Fruit fly (Drosophila melanogaster) whole organism, prepupa: ENCODE results near the gene CG5861.
A peak's percentile ranks its signal among the peaks of the same experiment; 100 is the strongest.

ENCODE experiments used
- Blimp-1 ChIP-seq: fragments of 200-800 bp; sonication (Bioruptor generic); optimal IDR thresholded peaks from 3 replicates; lab custom pipeline; 2017; ENCODE audit warnings: missing biosample characterization, missing genetic modification characterization, mild to moderate bottlenecking, moderate library complexity, missing genetic modification reagents
- CG10631 ChIP-seq: fragments of 200-800 bp; sonication (Bioruptor generic); optimal IDR thresholded peaks from 2 replicates; lab custom pipeline; 2016; ENCODE audit warnings: missing biosample characterization, missing genetic modification characterization
- CG10669 ChIP-seq: fragments of 200-800 bp; sonication (Bioruptor generic); optimal IDR thresholded peaks from 3 replicates; lab custom pipeline; 2018; ENCODE audit warnings: missing biosample characterization, mild to moderate bottlenecking, missing genetic modification characterization, moderate library complexity
- CG11762 ChIP-seq: fragments of 200-800 bp; sonication (Bioruptor generic); optimal IDR thresholded peaks from 3 replicates; lab custom pipeline; 2016; ENCODE audit warnings: missing biosample characterization, missing genetic modification characterization; ENCODE audit not compliant: insufficient read depth
- CG11902 ChIP-seq: fragments of 200-800 bp; sonication (Bioruptor generic); optimal IDR thresholded peaks from 3 replicates; lab custom pipeline; 2016; ENCODE audit warnings: missing biosample characterization, missing genetic modification characterization
- CG15336 ChIP-seq: fragments of 200-800 bp; sonication (Bioruptor generic); IDR thresholded peaks from 2 replicates; pipeline ENCODE4 v1.3.6; 2022; ENCODE audit warnings: missing biosample characterization, missing genetic modification characterization
- CG1621 ChIP-seq: fragments of 200-800 bp; sonication (Bioruptor generic); optimal IDR thresholded peaks from 3 replicates; lab custom pipeline; 2018; ENCODE audit warnings: missing biosample characterization, mild to moderate bottlenecking, missing genetic modification characterization
- CG16779 ChIP-seq: fragments of 200-800 bp; sonication (Bioruptor generic); optimal IDR thresholded peaks from 3 replicates; lab custom pipeline; 2017; ENCODE audit warnings: missing biosample characterization, mild to moderate bottlenecking, missing genetic modification characterization
- CG31627 ChIP-seq: fragments of 200-800 bp; sonication (Bioruptor generic); optimal IDR thresholded peaks from 3 replicates; lab custom pipeline; 2016; ENCODE audit warnings: missing biosample characterization, missing genetic modification characterization
- CG32006 ChIP-seq: fragments of 200-800 bp; sonication (Bioruptor generic); optimal IDR thresholded peaks from 3 replicates; lab custom pipeline; 2017; ENCODE audit warnings: missing biosample characterization, mild to moderate bottlenecking, missing genetic modification characterization
- CG34406 ChIP-seq: fragments of 200-800 bp; sonication (Bioruptor generic); optimal IDR thresholded peaks from 3 replicates; lab custom pipeline; 2016; ENCODE audit warnings: missing biosample characterization, missing genetic modification characterization
- CG3919 ChIP-seq: fragments of 200-800 bp; sonication (Bioruptor generic); optimal IDR thresholded peaks from 3 replicates; lab custom pipeline; 2016; ENCODE audit warnings: missing biosample characterization, missing genetic modification characterization
- CG4318 ChIP-seq: fragments of 200-800 bp; sonication (Bioruptor generic); optimal IDR thresholded peaks from 3 replicates; lab custom pipeline; 2017; ENCODE audit warnings: missing biosample characterization, mild to moderate bottlenecking, missing genetic modification characterization
- CG6163 ChIP-seq: fragments of 200-800 bp; sonication (Bioruptor generic); IDR thresholded peaks from 3 replicates; pipeline ENCODE4 v1.3.6; 2022; ENCODE audit warnings: missing biosample characterization, missing genetic modification characterization
- CG6792 ChIP-seq: fragments of 200-800 bp; sonication (Bioruptor generic); optimal IDR thresholded peaks from 3 replicates; lab custom pipeline; 2016; ENCODE audit warnings: missing biosample characterization, missing genetic modification characterization
- CG6854 ChIP-seq: fragments of 200-800 bp; sonication (Bioruptor generic); optimal IDR thresholded peaks from 2 replicates; lab custom pipeline; 2017; ENCODE audit warnings: missing biosample characterization, mild to moderate bottlenecking, missing genetic modification characterization
- CG7368 ChIP-seq: fragments of 200-800 bp; sonication (Bioruptor generic); optimal IDR thresholded peaks from 3 replicates; lab custom pipeline; 2016; ENCODE audit warnings: missing biosample characterization, missing genetic modification characterization
- CG8119 ChIP-seq: fragments of 200-800 bp; sonication (Bioruptor generic); IDR thresholded peaks from 3 replicates; pipeline ENCODE4 v1.3.6; 2022; ENCODE audit warnings: missing biosample characterization, missing genetic modification characterization
- CG8319 ChIP-seq: fragments of 200-800 bp; sonication (Bioruptor generic); optimal IDR thresholded peaks from 3 replicates; lab custom pipeline; 2016; ENCODE audit warnings: missing biosample characterization, missing genetic modification characterization
- CG8632 ChIP-seq: fragments of 200-800 bp; sonication (Bioruptor generic); optimal IDR thresholded peaks from 3 replicates; lab custom pipeline; 2016; ENCODE audit warnings: missing biosample characterization, missing genetic modification characterization
- CG9139 ChIP-seq: fragments of 200-800 bp; sonication (Bioruptor generic); optimal IDR thresholded peaks from 3 replicates; lab custom pipeline; 2017; ENCODE audit warnings: missing biosample characterization, mild to moderate bottlenecking, missing genetic modification characterization
- Eip75B ChIP-seq: fragments of 200-800 bp; sonication (Bioruptor generic); optimal IDR thresholded peaks from 3 replicates; lab custom pipeline; 2016; ENCODE audit warnings: missing biosample characterization, missing genetic modification characterization
- Eip78C ChIP-seq: fragments of 200-800 bp; sonication (Bioruptor generic); peaks from one replicate; lab custom pipeline; 2016; ENCODE audit warnings: missing biosample characterization, missing genetic modification characterization
- Eip93F ChIP-seq: fragments of 200-800 bp; sonication (Bioruptor generic); optimal IDR thresholded peaks from 2 replicates; lab custom pipeline; 2016; ENCODE audit warnings: missing biosample characterization, mild to moderate bottlenecking, missing genetic modification characterization
- Ets21C ChIP-seq: fragments of 200-800 bp; sonication (Bioruptor generic); optimal IDR thresholded peaks from 3 replicates; lab custom pipeline; 2016; ENCODE audit warnings: missing biosample characterization, missing genetic modification characterization
- Ets96B ChIP-seq: fragments of 200-800 bp; optimal IDR thresholded peaks from 2 replicates; lab custom pipeline; 2019; ENCODE audit warnings: missing biosample characterization, mild to moderate bottlenecking, missing genetic modification characterization, moderate library complexity
- Gug ChIP-seq: fragments of 200-800 bp; sonication (Bioruptor generic); IDR thresholded peaks from 2 replicates; pipeline ENCODE4 v1.3.6; 2022; ENCODE audit warnings: missing biosample characterization, missing genetic modification characterization
- Hr39 ChIP-seq: fragments of 200-800 bp; sonication (Bioruptor generic); optimal IDR thresholded peaks from 2 replicates; lab custom pipeline; 2016; ENCODE audit warnings: missing biosample characterization, missing genetic modification characterization
- Hr4 ChIP-seq: fragments of 200-800 bp; sonication (Bioruptor generic); optimal IDR thresholded peaks from 3 replicates; lab custom pipeline; 2016; ENCODE audit warnings: missing biosample characterization, missing genetic modification characterization
- Lpt ChIP-seq: fragments of 200-800 bp; sonication (Bioruptor generic); optimal IDR thresholded peaks from 3 replicates; lab custom pipeline; 2016; ENCODE audit warnings: missing biosample characterization, missing genetic modification characterization
- Met ChIP-seq: fragments of 200-800 bp; sonication (Bioruptor generic); optimal IDR thresholded peaks from 3 replicates; lab custom pipeline; 2016; ENCODE audit warnings: missing biosample characterization, missing genetic modification characterization
- OdsH ChIP-seq: fragments of 200-800 bp; sonication (Bioruptor generic); optimal IDR thresholded peaks from 3 replicates; lab custom pipeline; 2016; ENCODE audit warnings: missing biosample characterization, missing genetic modification characterization
- Sox102F ChIP-seq: fragments of 200-800 bp; sonication (Bioruptor generic); optimal IDR thresholded peaks from 2 replicates; lab custom pipeline; 2016; ENCODE audit warnings: missing biosample characterization, mild to moderate bottlenecking, missing genetic modification characterization
- Sox14 ChIP-seq: fragments of 200-800 bp; sonication (Bioruptor generic); optimal IDR thresholded peaks from 3 replicates; lab custom pipeline; 2016; ENCODE audit warnings: missing biosample characterization, missing genetic modification characterization
- Sox15 ChIP-seq: fragments of 200-800 bp; sonication (Bioruptor generic); optimal IDR thresholded peaks from 3 replicates; lab custom pipeline; 2016; ENCODE audit warnings: missing biosample characterization, missing genetic modification characterization
- achi ChIP-seq: fragments of 200-800 bp; sonication (Bioruptor generic); optimal IDR thresholded peaks from 3 replicates; lab custom pipeline; 2016; ENCODE audit warnings: missing biosample characterization, missing genetic modification characterization
- acj6 ChIP-seq: fragments of 200-800 bp; sonication (Bioruptor generic); optimal IDR thresholded peaks from 3 replicates; lab custom pipeline; 2016; ENCODE audit warnings: missing biosample characterization, missing genetic modification characterization
- cyc ChIP-seq: fragments of 200-800 bp; sonication (Bioruptor generic); optimal IDR thresholded peaks from 3 replicates; lab custom pipeline; 2016; ENCODE audit warnings: missing biosample characterization, missing genetic modification characterization
- dsx ChIP-seq: fragments of 200-800 bp; optimal IDR thresholded peaks from 3 replicates; lab custom pipeline; 2019; ENCODE audit warnings: missing biosample characterization, mild to moderate bottlenecking, missing genetic modification characterization, moderate library complexity; ENCODE audit not compliant: poor library complexity, severe bottlenecking
- eg ChIP-seq: fragments of 200-800 bp; sonication (Bioruptor generic); IDR thresholded peaks from 3 replicates; pipeline ENCODE4 v1.3.6; 2022; ENCODE audit warnings: missing biosample characterization, missing genetic modification characterization
- esn ChIP-seq: fragments of 200-800 bp; sonication (Bioruptor generic); optimal IDR thresholded peaks from 2 replicates; lab custom pipeline; 2016; ENCODE audit warnings: missing biosample characterization, mild to moderate bottlenecking, missing genetic modification characterization, moderate library complexity
- fd59A ChIP-seq: fragments of 200-800 bp; sonication (Bioruptor generic); optimal IDR thresholded peaks from 2 replicates; lab custom pipeline; 2017; ENCODE audit warnings: missing biosample characterization, mild to moderate bottlenecking, missing genetic modification characterization, missing genetic modification reagents
- fkh ChIP-seq: fragments of 200-800 bp; sonication (Bioruptor generic); optimal IDR thresholded peaks from 3 replicates; lab custom pipeline; 2017; ENCODE audit warnings: missing biosample characterization, mild to moderate bottlenecking, missing genetic modification characterization, moderate library complexity
- lz ChIP-seq: fragments of 200-800 bp; sonication (Bioruptor generic); optimal IDR thresholded peaks from 3 replicates; lab custom pipeline; 2016; ENCODE audit warnings: missing biosample characterization, missing genetic modification characterization
- net ChIP-seq: fragments of 200-800 bp; sonication (Bioruptor generic); optimal IDR thresholded peaks from 3 replicates; lab custom pipeline; 2016; ENCODE audit warnings: missing biosample characterization, missing genetic modification characterization
- pdm3 ChIP-seq: fragments of 200-800 bp; sonication (Bioruptor generic); optimal IDR thresholded peaks from 3 replicates; lab custom pipeline; 2016; ENCODE audit warnings: missing biosample characterization, missing genetic modification characterization
- salr ChIP-seq, 2 experiments: fragments of 200-800 bp; sonication (Bioruptor generic); optimal IDR thresholded peaks; 3 replicates each; lab custom pipeline; 2016 to 2018; ENCODE audit warnings: missing biosample characterization in 2 of 2, missing genetic modification characterization in 2 of 2, mild to moderate bottlenecking in 1 of 2
- spab ChIP-seq: fragments of 200-800 bp; sonication (Bioruptor generic); optimal IDR thresholded peaks from 2 replicates; lab custom pipeline; 2017; ENCODE audit warnings: missing biosample characterization, mild to moderate bottlenecking, missing genetic modification characterization, missing genetic modification reagents
- svp ChIP-seq: fragments of 200-800 bp; sonication (Bioruptor generic); peaks from one replicate; lab custom pipeline; 2016; ENCODE audit warnings: missing biosample characterization, missing genetic modification characterization
- topi ChIP-seq: fragments of 200-800 bp; sonication (Bioruptor generic); optimal IDR thresholded peaks from 3 replicates; lab custom pipeline; 2016; ENCODE audit warnings: missing biosample characterization, missing genetic modification characterization
- vri ChIP-seq: fragments of 200-800 bp; sonication (Bioruptor generic); optimal IDR thresholded peaks from 3 replicates; lab custom pipeline; 2016; ENCODE audit warnings: missing biosample characterization, mild to moderate bottlenecking, missing genetic modification characterization

CG5861 gene

DNA sequence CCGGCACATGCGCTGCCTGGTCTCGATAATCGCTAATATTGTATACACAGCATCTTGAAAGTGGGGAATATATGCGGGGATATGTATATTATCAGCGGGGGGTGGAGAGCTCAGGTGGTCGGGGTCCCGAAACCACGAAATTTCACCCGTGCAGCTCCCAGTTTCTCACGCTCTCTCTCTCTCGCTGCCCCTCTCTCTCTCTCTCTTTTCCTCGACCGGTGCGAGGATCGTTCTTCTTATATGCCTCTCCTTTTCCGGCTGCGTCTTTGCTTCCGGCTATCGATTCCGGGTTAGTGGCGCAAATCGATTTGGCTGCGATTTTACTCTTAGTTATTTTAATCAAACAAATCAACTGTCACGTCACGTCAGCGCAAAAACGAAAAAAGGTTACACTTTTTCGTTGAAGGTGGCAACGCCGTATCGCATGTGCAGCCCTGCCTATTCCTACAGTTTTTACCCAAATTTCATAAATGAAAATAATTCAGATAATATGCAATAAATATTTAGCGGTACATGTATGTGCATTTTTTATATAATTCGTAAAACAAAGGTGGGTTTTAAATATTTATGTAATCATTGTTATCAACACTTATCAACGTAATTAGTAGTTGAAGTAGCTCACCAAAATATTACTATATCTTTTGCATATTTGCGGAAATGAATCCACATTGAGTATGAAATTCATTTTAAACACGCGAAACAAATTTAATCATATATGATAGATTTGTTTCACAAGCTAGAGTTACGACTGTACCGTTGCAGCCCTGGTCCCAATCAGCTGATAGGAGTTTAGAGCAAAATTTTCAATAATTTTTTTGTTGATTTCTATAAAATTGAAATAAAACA lies 7.4 kb downstream of the CG5861 start, which contains the start of the genes heix and CG17328:
heix (minus strand) TSS at position 393 of the 846 bp plus-strand sequence.
CG17328 (plus strand) TSS at position 478 of the 846 bp plus-strand sequence.
- TF ChIP-seq CG9139 (no peak), fd59A (GFP tag; lab: Kevin White, UChicago) (peak; percentile 44), lz (GFP tag; lab: Kevin White, UChicago) (peak; percentile 78), Eip75B (peak; percentile 79), CG8119 (GFP tag; lab: Robert Waterston, UW) (no peak), fkh (GFP tag; lab: Kevin White, UChicago) (peak; percentile 69), CG34406 (GFP tag; lab: Kevin White, UChicago) (peak; percentile 66), eg (GFP tag; lab: Robert Waterston, UW) (no peak), Met (GFP tag; lab: Kevin White, UChicago) (peak; percentile 77), Eip93F (GFP tag; lab: Kevin White, UChicago) (peak; percentile 47), Hr4 (GFP tag; lab: Kevin White, UChicago) (peak; percentile 86), net (GFP tag; lab: Kevin White, UChicago) (no peak), CG1621 (tag; lab: Kevin White, UChicago) (peak; percentile 66), CG15336 (GFP tag; lab: Robert Waterston, UW) (peak; percentile 44), dsx (GFP tag; lab: Kevin White, UChicago) (no peak), Lpt (no peak), CG11762 (GFP tag; lab: Kevin White, UChicago) (peak; percentile 63), pdm3 (GFP tag; lab: Kevin White, UChicago) (no peak), Ets21C (peak; percentile 74), CG11902 (GFP tag; lab: Kevin White, UChicago) (peak; percentile 74), spab (no peak), CG6163 (GFP tag; lab: Robert Waterston, UW) (no peak; the same call in 1 of the 3 replicates), CG8632 (peak; percentile 54), topi (GFP tag; lab: Kevin White, UChicago) (peak; percentile 75), Ets96B (tag; lab: Kevin White, UChicago) (peak; percentile 61), CG4318 (GFP tag; lab: Kevin White, UChicago) (no peak), CG10669 (no peak), Hr39 (GFP tag; lab: Kevin White, UChicago) (no peak), CG3919 (GFP tag; lab: Kevin White, UChicago) (no peak), esn (peak; percentile 84), cyc (GFP tag; lab: Kevin White, UChicago) (peak; percentile 76), Gug (GFP tag; lab: Robert Waterston, UW) (peak; percentile 51; the same call in 1 of the 2 replicates), Sox102F (GFP tag; lab: Kevin White, UChicago) (no peak), Eip78C (GFP tag; lab: Kevin White, UChicago) (peak; percentile 91), salr (GFP tag; optimal IDR thresholded peaks at IDR 0.05; lab: Kevin White, UChicago) (peak; percentile 63 to 72), CG31627 (GFP tag; lab: Kevin White, UChicago) (peak; percentile 81), svp (GFP tag; lab: Kevin White, UChicago) (peak; percentile 92), CG7368 (GFP tag; lab: Kevin White, UChicago) (peak; percentile 52), Sox14 (GFP tag; lab: Kevin White, UChicago) (peak; percentile 81), vri (GFP tag; lab: Kevin White, UChicago) (no peak), CG32006 (no peak), CG6792 (peak; percentile 56), CG6854 (GFP tag; lab: Kevin White, UChicago) (peak; percentile 61), acj6 (GFP tag; lab: Kevin White, UChicago) (peak; percentile 82), Sox15 (GFP tag; lab: Kevin White, UChicago) (peak; percentile 70), OdsH (peak; percentile 77), CG10631 (peak; percentile 80), achi (GFP tag; lab: Kevin White, UChicago) (peak; percentile 83), CG16779 (tag; lab: Kevin White, UChicago) (no peak), Blimp-1 (peak; percentile 28), CG8319 (GFP tag; lab: Kevin White, UChicago) (peak; percentile 56)
